Fruit fly (Drosophila melanogaster): ENCODE data around the gene Drsl3.

Gene Drsl3

dm6 chr3L:3288414-3288813, 26.4 kb upstream of the Drsl3 start (continued):
- no peak for TF ChIP-seq CG12071 (GFP tag; optimal IDR thresholded peaks at IDR 0.05)
- TF ChIP-seq CkIIα-i1 (GFP tag; IDR thresholded peaks at IDR 0.05): no peak
- TF ChIP-seq CG7963 (GFP tag; IDR thresholded peaks at IDR 0.05; ENCODE audit: partially characterized antibody): no peak
- 0 out of 2 replicates have a peak, but pooled peaks have one; percentile 7 for TF ChIP-seq sens-2 (GFP tag; IDR thresholded peaks at IDR 0.05)
- no peak for TF ChIP-seq CG17385 (GFP tag; optimal IDR thresholded peaks at IDR 0.05)
- TF ChIP-seq CG12104 (GFP tag; optimal IDR thresholded peaks at IDR 0.05): no peak
- TF ChIP-seq cwo (GFP tag; optimal IDR thresholded peaks at IDR 0.05): no peak
- no peak for TF ChIP-seq CG18011 (GFP tag; optimal IDR thresholded peaks at IDR 0.05)
- TF ChIP-seq B-H2 (GFP tag; optimal IDR thresholded peaks at IDR 0.05): no peak
- no peak; the same call in 1 of the 2 replicates for TF ChIP-seq amos (GFP tag; IDR thresholded peaks at IDR 0.05; ENCODE audit: partially characterized antibody)
- TF ChIP-seq H2.0 (GFP tag; IDR thresholded peaks at IDR 0.05): peak; percentile 52
- no peak for TF ChIP-seq E2f1 (GFP tag; IDR thresholded peaks at IDR 0.05)
- peak; percentile 58; the same call in 1 of the 2 replicates for TF ChIP-seq lmd (GFP tag; IDR thresholded peaks at IDR 0.05)
- TF ChIP-seq CG1792 (GFP tag; optimal IDR thresholded peaks at IDR 0.05): no peak
- no peak for TF ChIP-seq hbn (GFP tag; IDR thresholded peaks at IDR 0.05; ENCODE audit: partially characterized antibody)
- no peak for TF ChIP-seq en (GFP tag; optimal IDR thresholded peaks at IDR 0.05)
- peak; percentile 76 for TF ChIP-seq E2f2 (GFP tag; IDR thresholded peaks at IDR 0.05)
- peak; percentile 56 for TF ChIP-seq sisA (GFP tag; IDR thresholded peaks at IDR 0.05)
- TF ChIP-seq CG17802 (tag; optimal IDR thresholded peaks at IDR 0.05): peak; percentile 2
- no peak for TF ChIP-seq gem (tag; optimal IDR thresholded peaks at IDR 0.05)
- no peak for TF ChIP-seq CG16779 (GFP tag; IDR thresholded peaks at IDR 0.05)
- TF ChIP-seq pnt (GFP tag; optimal IDR thresholded peaks at IDR 0.05): no peak
- TF ChIP-seq Mes4 (GFP tag; optimal IDR thresholded peaks at IDR 0.05): no peak
- no peak for TF ChIP-seq trem (tag; optimal IDR thresholded peaks at IDR 0.05)
- TF ChIP-seq gfzf (GFP tag; optimal IDR thresholded peaks at IDR 0.05): no peak
- peak; percentile 12; the same call in 1 of the 3 replicates for TF ChIP-seq otp (GFP tag; IDR thresholded peaks at IDR 0.05)
- TF ChIP-seq so (GFP tag; IDR thresholded peaks at IDR 0.05): no peak
- no peak for TF ChIP-seq Drgx (GFP tag; IDR thresholded peaks at IDR 0.05)
- peak; percentile 2 for TF ChIP-seq bab2 (GFP tag; optimal IDR thresholded peaks at IDR 0.05)
- TF ChIP-seq Stat92E (GFP tag; optimal IDR thresholded peaks at IDR 0.05): no peak
- no peak for TF ChIP-seq CG6175 (GFP tag; IDR thresholded peaks at IDR 0.05)
- TF ChIP-seq Dip3 (GFP tag; optimal IDR thresholded peaks at IDR 0.05): no peak
- no peak; the same call in 2 of the 3 replicates for TF ChIP-seq ci (GFP tag; IDR thresholded peaks at IDR 0.05)
- TF ChIP-seq Dip2 (GFP tag; IDR thresholded peaks at IDR 0.05): peak; percentile 94
- peak; percentile 27 for TF ChIP-seq CG33213 (GFP tag; optimal IDR thresholded peaks at IDR 0.05)
- TF ChIP-seq pb (GFP tag; optimal IDR thresholded peaks at IDR 0.05): no peak
- no peak for TF ChIP-seq tio (GFP tag; optimal IDR thresholded peaks at IDR 0.05)
- TF ChIP-seq her (GFP tag; optimal IDR thresholded peaks at IDR 0.05): no peak
- TF ChIP-seq ftz-f1 (GFP tag; optimal IDR thresholded peaks at IDR 0.05): no peak

- TF ChIP-seq ato (GFP tag; IDR thresholded peaks at IDR 0.05; ENCODE audit: partially characterized antibody) (no peak), Antp (GFP tag; optimal IDR thresholded peaks at IDR 0.05) (no peak), CG13894 (tag; optimal IDR thresholded peaks at IDR 0.05) (no peak), phol (tag; optimal IDR thresholded peaks at IDR 0.05) (no peak), zf30C (GFP tag; optimal IDR thresholded peaks at IDR 0.05) (no peak), Nf-YC (tag; optimal IDR thresholded peaks at IDR 0.05) (no peak), dm (GFP tag; optimal IDR thresholded peaks at IDR 0.05) (no peak), Mes4 (GFP tag; optimal IDR thresholded peaks at IDR 0.05) (no peak), CG12071 (GFP tag; optimal IDR thresholded peaks at IDR 0.05) (no peak), Doc2 (GFP tag; IDR thresholded peaks at IDR 0.05) (no peak), pb (GFP tag; optimal IDR thresholded peaks at IDR 0.05) (no peak), CG15514 (GFP tag; optimal IDR thresholded peaks at IDR 0.05) (no peak), CG11247 (GFP tag; IDR thresholded peaks at IDR 0.05) (no peak), CG7987 (GFP tag; optimal IDR thresholded peaks at IDR 0.05) (no peak), CG7786 (GFP tag; optimal IDR thresholded peaks at IDR 0.05) (no peak), stwl (tag; optimal IDR thresholded peaks at IDR 0.05) (no peak)
Measured at dm6 chr3L:3291159-3291558, 23.6 kb upstream of the Drsl3 start, which contains the start of gene CG12009. Gene CG12009 (plus strand): TSS chr3L:3291459.
